Worm (Caenorhabditis elegans) whole organism, L3 larva: ENCODE measurements around the gene acs-12.

Experiments used
- R02D3.7 ChIP-seq: fragments of 150-350 bp; optimal IDR thresholded peaks from 2 replicates; lab custom pipeline; 2014; ENCODE audit warnings: missing biosample characterization, missing genetic modification characterization
- ama-1 ChIP-seq: fragments of 150-350 bp; optimal IDR thresholded peaks from 2 replicates; lab custom pipeline; 2018
- ceh-28 ChIP-seq: fragments of 150-350 bp; optimal IDR thresholded peaks from 2 replicates; lab custom pipeline; 2014; ENCODE audit warnings: missing biosample characterization, missing genetic modification reagents, missing genetic modification characterization
- ceh-9 ChIP-seq: sonication (generic microtip); optimal IDR thresholded peaks from 2 replicates; lab custom pipeline; 2018; ENCODE audit warnings: missing biosample characterization, missing genetic modification characterization
- daf-12 ChIP-seq: fragments of 150-350 bp; optimal IDR thresholded peaks from 2 replicates; lab custom pipeline; 2014; ENCODE audit warnings: missing biosample characterization, missing genetic modification reagents, missing genetic modification characterization
- egl-5 ChIP-seq: fragments of 150-350 bp; optimal IDR thresholded peaks from 2 replicates; lab custom pipeline; 2017; ENCODE audit warnings: missing biosample characterization, missing genetic modification reagents, missing genetic modification characterization, inconsistent platforms
- elt-2 ChIP-seq: sonication (generic microtip); optimal IDR thresholded peaks from 2 replicates; lab custom pipeline; 2016; ENCODE audit warnings: missing genetic modification reagents, mild to moderate bottlenecking, missing genetic modification characterization, missing compliant biosample characterization
- elt-3 ChIP-seq, 3 experiments: fragments of 150-350 bp in 1 of 3; sonication (generic microtip) in 2 of 3; optimal IDR thresholded peaks; 2 replicates in 2 of 3; 4 replicates in 1 of 3; lab custom pipeline; 2014 to 2017; ENCODE audit warnings: missing biosample characterization in 3 of 3, missing genetic modification characterization in 3 of 3
- fkh-10 ChIP-seq: sonication (generic microtip); optimal IDR thresholded peaks from 2 replicates; lab custom pipeline; 2017; ENCODE audit warnings: missing biosample characterization, missing genetic modification reagents, missing genetic modification characterization
- jun-1 ChIP-seq: fragments of 150-350 bp; optimal IDR thresholded peaks from 2 replicates; lab custom pipeline; 2014; ENCODE audit warnings: missing biosample characterization, missing genetic modification reagents, missing genetic modification characterization
- lin-39 ChIP-seq: fragments of 150-350 bp; optimal IDR thresholded peaks from 2 replicates; lab custom pipeline; 2018; ENCODE audit warnings: missing biosample characterization, missing genetic modification reagents, missing genetic modification characterization
- lsy-12 ChIP-seq: sonication (generic microtip); optimal IDR thresholded peaks from 2 replicates; lab custom pipeline; 2016; ENCODE audit warnings: mild to moderate bottlenecking, missing genetic modification characterization, missing compliant biosample characterization
- mml-1 ChIP-seq: fragments of 150-350 bp; sonication (generic microtip); optimal IDR thresholded peaks from 3 replicates; lab custom pipeline; 2014; ENCODE audit warnings: missing biosample characterization, missing genetic modification characterization
- nfya-1 ChIP-seq: sonication (generic microtip); optimal IDR thresholded peaks from 2 replicates; lab custom pipeline; 2017; ENCODE audit warnings: missing genetic modification characterization, mild to moderate bottlenecking, missing compliant biosample characterization, antibody characterized with exemption, moderate library complexity; ENCODE audit not compliant: insufficient read depth
- nhr-23 ChIP-seq: fragments of 150-350 bp; optimal IDR thresholded peaks from 2 replicates; lab custom pipeline; 2014; ENCODE audit warnings: missing biosample characterization, missing genetic modification reagents, missing genetic modification characterization
- nhr-25 ChIP-seq: sonication (generic microtip); optimal IDR thresholded peaks from 2 replicates; lab custom pipeline; 2017; ENCODE audit warnings: missing biosample characterization, missing genetic modification characterization
- nhr-28 ChIP-seq: fragments of 150-350 bp; optimal IDR thresholded peaks from 2 replicates; lab custom pipeline; 2014; ENCODE audit warnings: missing biosample characterization, missing genetic modification characterization
- nhr-43 ChIP-seq: sonication (generic microtip); optimal IDR thresholded peaks from 2 replicates; lab custom pipeline; 2016; ENCODE audit warnings: mild to moderate bottlenecking, missing genetic modification characterization, missing compliant biosample characterization; ENCODE audit not compliant: poor library complexity, severe bottlenecking
- nhr-67 ChIP-seq: fragments of 150-350 bp; optimal IDR thresholded peaks from 2 replicates; lab custom pipeline; 2014; ENCODE audit warnings: missing biosample characterization, missing genetic modification characterization
- nhr-76 ChIP-seq: fragments of 150-350 bp; sonication (generic microtip); optimal IDR thresholded peaks from 5 replicates; lab custom pipeline; 2014; ENCODE audit warnings: missing biosample characterization, missing genetic modification characterization
- pha-4 ChIP-seq: fragments of 150-350 bp; optimal IDR thresholded peaks from 2 replicates; lab custom pipeline; 2014; ENCODE audit warnings: missing biosample characterization, missing genetic modification reagents, missing genetic modification characterization
- pqm-1 ChIP-seq: fragments of 150-350 bp; optimal IDR thresholded peaks from 2 replicates; lab custom pipeline; 2017; ENCODE audit warnings: missing biosample characterization, missing genetic modification characterization, inconsistent platforms
- sea-2 ChIP-seq: fragments of 150-350 bp; sonication (generic microtip); optimal IDR thresholded peaks from 4 replicates; lab custom pipeline; 2014; ENCODE audit warnings: missing biosample characterization, missing genetic modification reagents, missing genetic modification characterization
- snpc-4 ChIP-seq: fragments of 150-350 bp; optimal IDR thresholded peaks from 2 replicates; lab custom pipeline; 2014; ENCODE audit warnings: missing biosample characterization, missing genetic modification characterization
- unc-62 ChIP-seq: fragments of 150-350 bp; sonication (generic microtip); optimal IDR thresholded peaks from 4 replicates; lab custom pipeline; 2014; ENCODE audit warnings: missing biosample characterization, missing genetic modification reagents, missing genetic modification characterization
- zag-1 ChIP-seq: fragments of 150-350 bp; optimal IDR thresholded peaks from 2 replicates; lab custom pipeline; 2014; ENCODE audit warnings: missing biosample characterization, missing genetic modification characterization
- ztf-11 ChIP-seq: fragments of 150-350 bp; optimal IDR thresholded peaks from 2 replicates; lab custom pipeline; 2014; ENCODE audit warnings: missing biosample characterization, missing genetic modification characterization
- ztf-4 ChIP-seq: fragments of 150-350 bp; optimal IDR thresholded peaks from 2 replicates; lab custom pipeline; 2014; ENCODE audit warnings: missing biosample characterization, missing genetic modification characterization

acs-12 gene

DNA sequence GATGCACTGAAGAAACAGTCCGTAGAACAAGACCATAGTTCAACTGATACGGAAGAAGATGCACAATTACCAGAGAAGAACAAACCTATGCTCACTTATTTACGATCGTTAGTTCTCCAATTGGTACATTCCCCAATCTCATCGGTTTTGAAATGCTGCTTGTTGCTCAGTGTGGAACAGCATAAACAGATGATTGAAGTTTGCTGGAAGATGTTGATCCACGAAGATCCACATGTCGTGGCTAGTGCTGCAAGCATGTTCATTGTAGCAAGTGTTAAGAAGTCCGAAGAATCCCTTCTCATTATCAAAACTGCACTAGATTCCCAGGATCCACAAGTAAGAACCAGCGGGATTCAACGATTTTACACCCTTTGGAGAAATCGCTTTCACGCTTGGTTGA, 12.1 kb upstream of the acs-12 start:
- TF ChIP-seq ceh-9, result no peak
- no peak for TF ChIP-seq nhr-25 (tag; lab: Kevin White, UChicago)
- no peak for TF ChIP-seq jun-1
- no peak for TF ChIP-seq lsy-12 (tag; lab: Kevin White, UChicago)

DNA sequence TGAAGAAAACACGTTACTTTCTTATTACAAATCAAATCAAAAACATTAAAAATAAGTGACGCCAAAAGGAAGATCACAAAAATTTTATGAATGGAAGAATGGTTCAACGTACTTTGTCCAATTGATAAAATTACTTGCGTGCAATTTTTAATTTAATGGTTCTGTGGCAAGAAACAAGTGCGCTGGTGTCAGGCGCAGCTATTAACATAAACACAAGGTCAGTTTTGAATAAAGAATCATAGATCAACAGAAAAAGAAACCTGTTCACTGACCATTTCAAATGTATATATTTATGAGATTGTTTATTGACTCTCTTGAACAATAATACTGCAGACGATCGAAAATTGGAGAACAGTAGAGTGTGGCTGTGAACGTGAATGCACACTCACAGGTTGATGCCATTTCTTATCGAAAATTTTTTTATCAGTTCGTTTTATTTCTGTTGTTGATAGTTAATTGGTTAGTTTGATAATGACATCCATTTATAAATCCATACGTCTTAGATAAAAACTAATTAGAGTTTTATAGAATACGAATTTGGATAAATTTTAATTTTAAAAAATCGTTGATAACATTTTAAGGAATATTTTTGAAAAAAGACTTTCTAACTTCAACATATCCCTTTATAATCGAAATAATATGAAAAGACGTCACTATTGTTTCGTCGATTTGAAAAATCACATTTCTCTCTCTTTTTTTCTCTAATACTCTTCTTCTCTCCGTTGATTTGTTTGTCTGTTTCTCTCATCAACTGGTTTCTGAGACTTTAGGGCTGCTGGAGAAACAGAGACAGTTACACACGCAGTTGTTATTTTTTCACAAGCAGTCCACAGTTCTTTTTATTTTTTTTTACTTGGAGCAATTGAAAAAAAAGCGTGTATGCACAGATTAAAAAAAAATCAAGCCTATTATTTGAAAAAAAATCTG, 539 bp upstream of the acs-12 start, which contains the start of gene amx-3:
amx-3 (minus strand) TSS at position 548 of the 927 bp plus-strand sequence.
- TF ChIP-seq nfya-1 (peak; percentile 25), pha-4 (tag; lab: Kevin White, UChicago) (peak; percentile 38), nhr-23 (tag; lab: Kevin White, UChicago) (peak; percentile 48), elt-2 (tag; lab: Kevin White, UChicago) (peak; percentile 89), R02D3.7 (tag; lab: Kevin White, UChicago) (no peak), mml-1 (tag; lab: Kevin White, UChicago) (no peak), egl-5 (tag; lab: Kevin White, UChicago) (no peak), unc-62 (GFP tag; lab: Kevin White, UChicago) (no peak), snpc-4 (tag; lab: Kevin White, UChicago) (peak; percentile 33), elt-3 (tag; optimal IDR thresholded peaks at IDR 0.05; lab: Kevin White, UChicago) (no peak), nhr-43 (no peak), nhr-76 (tag; lab: Kevin White, UChicago) (no peak), pqm-1 (peak; percentile 58), nhr-25 (tag; lab: Kevin White, UChicago) (peak; percentile 27)
- TF ChIP-seq, all 47 proteins: peak for 7

DNA sequence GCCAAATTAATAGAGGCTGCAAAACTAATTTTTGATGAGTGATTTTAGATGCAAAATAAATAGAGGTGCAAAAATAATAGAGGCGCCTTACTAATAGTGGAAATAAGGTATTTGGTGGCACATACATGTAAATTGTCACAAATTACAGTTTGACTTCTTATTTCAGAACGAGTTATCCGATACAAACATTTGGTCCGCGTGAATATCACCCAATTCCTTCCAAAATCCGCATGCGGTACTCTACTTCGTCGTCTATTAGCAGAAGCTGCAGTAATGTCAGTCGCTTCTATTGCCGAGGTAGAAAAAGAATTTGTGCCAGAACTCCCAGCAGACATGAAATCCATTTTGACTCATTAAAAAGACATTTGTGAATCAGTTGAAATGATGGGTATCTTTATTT, 3.0 kb downstream of the acs-12 start:
- no peak for TF ChIP-seq nfya-1
- no peak for TF ChIP-seq mml-1 (tag; lab: Kevin White, UChicago)
- TF ChIP-seq fkh-10, result no peak
- no peak for TF ChIP-seq lsy-12 (tag; lab: Kevin White, UChicago)
- TF ChIP-seq daf-12 (tag; lab: Kevin White, UChicago), result no peak
- TF ChIP-seq R02D3.7 (tag; lab: Kevin White, UChicago), result no peak
- no peak for TF ChIP-seq nhr-67 (tag; lab: Kevin White, UChicago)
- TF ChIP-seq ceh-9, result no peak
- no peak for TF ChIP-seq elt-3 (tag; optimal IDR thresholded peaks at IDR 0.05; lab: Kevin White, UChicago)
- TF ChIP-seq lin-39 (tag; lab: Kevin White, UChicago), result no peak
- TF ChIP-seq pha-4 (tag; lab: Kevin White, UChicago), result no peak
- no peak for TF ChIP-seq unc-62 (GFP tag; lab: Kevin White, UChicago)
- TF ChIP-seq nhr-25 (tag; lab: Kevin White, UChicago), result no peak
- TF ChIP-seq ztf-4 (tag; lab: Kevin White, UChicago), result no peak

DNA sequence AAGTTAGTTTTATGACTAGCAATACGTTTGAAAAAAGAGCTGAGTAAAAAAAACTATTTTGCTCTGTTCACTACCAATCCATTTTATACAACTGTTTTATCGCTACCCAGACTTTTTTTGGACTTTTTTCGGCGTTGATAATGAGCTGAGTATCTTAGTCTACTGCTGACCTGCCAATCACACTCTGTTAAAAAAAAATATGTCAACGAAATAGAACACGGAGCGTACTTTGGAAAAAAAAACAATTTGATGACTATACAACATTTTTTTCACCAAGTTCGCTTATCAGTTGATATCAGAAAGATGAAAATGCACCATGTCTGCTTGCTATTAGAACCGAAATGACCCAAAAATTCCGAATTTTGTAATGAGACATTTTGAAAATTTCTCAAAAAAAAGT, 5.8 kb downstream of the acs-12 start:
- TF ChIP-seq elt-2 (tag; lab: Kevin White, UChicago), result peak; percentile 54
- TF ChIP-seq pha-4 (tag; lab: Kevin White, UChicago), result no peak
- TF ChIP-seq ztf-4 (tag; lab: Kevin White, UChicago), result no peak
- no peak for TF ChIP-seq elt-3 (tag; optimal IDR thresholded peaks at IDR 0.05; lab: Kevin White, UChicago)
- TF ChIP-seq zag-1, result no peak
- no peak for TF ChIP-seq fkh-10
- TF ChIP-seq daf-12 (tag; lab: Kevin White, UChicago), result no peak
- TF ChIP-seq nhr-28 (tag; lab: Kevin White, UChicago), result no peak
- no peak for TF ChIP-seq R02D3.7 (tag; lab: Kevin White, UChicago)

DNA sequence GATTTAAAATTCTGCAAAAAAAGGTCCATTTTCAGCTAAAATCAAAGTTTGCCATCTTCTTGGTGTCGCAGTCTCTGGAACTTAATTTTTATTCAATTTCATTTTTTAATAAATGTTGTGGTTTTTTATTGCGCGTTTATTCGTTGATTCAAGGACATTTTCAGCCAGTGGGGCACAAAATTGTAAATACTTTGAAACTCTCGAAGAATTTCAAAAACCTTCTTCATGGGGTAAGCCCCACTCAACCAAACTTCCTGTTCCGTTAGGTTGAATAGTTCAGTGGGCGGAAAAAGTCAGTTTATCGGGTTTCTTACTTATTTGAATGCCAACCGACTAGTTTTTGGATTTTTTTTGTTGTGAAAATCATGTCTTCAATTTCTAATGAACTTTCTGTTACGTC, 6.2 kb downstream of the acs-12 start, which contains the start of gene ttll-9:
ttll-9 (plus strand) TSS at position 301 of the 400 bp plus-strand sequence.
- TF ChIP-seq ama-1 (lab: Kevin White, UChicago), result no peak
- no peak for TF ChIP-seq ztf-11 (tag; lab: Kevin White, UChicago)
- TF ChIP-seq sea-2 (GFP tag; lab: Kevin White, UChicago), result no peak
- no peak for TF ChIP-seq lin-39 (tag; lab: Kevin White, UChicago)
- TF ChIP-seq elt-2 (tag; lab: Kevin White, UChicago), result no peak
- no peak for TF ChIP-seq ceh-28 (tag; lab: Kevin White, UChicago)
